Fruit fly (Drosophila melanogaster) whole organism, embryonic: ENCODE results near the gene Prx2.

Experiments
- Adf1 ChIP-seq: fragments of 200-800 bp; sonication (Bioruptor generic); IDR thresholded peaks from 2 replicates; pipeline ENCODE4 v1.3.6; 2022; ENCODE audit warnings: missing biosample characterization, missing genetic modification characterization
- Aef1 ChIP-seq: fragments of 200-800 bp; sonication (Bioruptor generic); IDR thresholded peaks from 3 replicates; pipeline ENCODE4 v1.3.6; 2022; ENCODE audit warnings: missing biosample characterization, missing genetic modification characterization
- Atf-2 ChIP-seq: fragments of 200-800 bp; sonication (Bioruptor generic); optimal IDR thresholded peaks from 2 replicates; lab custom pipeline; 2016; ENCODE audit warnings: missing biosample characterization, missing genetic modification characterization
- Blimp-1 ChIP-seq: fragments of 200-800 bp; sonication (Bioruptor generic); optimal IDR thresholded peaks from 3 replicates; lab custom pipeline; 2018; ENCODE audit warnings: missing biosample characterization, missing genetic modification characterization, mild to moderate bottlenecking, moderate library complexity, missing genetic modification reagents
- CG10366 ChIP-seq: fragments of 200-800 bp; sonication (Bioruptor generic); IDR thresholded peaks from 2 replicates; pipeline ENCODE4 v1.3.6; 2022; ENCODE audit warnings: missing biosample characterization, missing genetic modification characterization
- CG10959 ChIP-seq: fragments of 200-800 bp; sonication (Bioruptor generic); IDR thresholded peaks from 2 replicates; pipeline ENCODE4 v1.3.6; 2022; ENCODE audit warnings: missing biosample characterization, missing genetic modification characterization
- CG15696 ChIP-seq: fragments of 200-800 bp; sonication (Bioruptor generic); optimal IDR thresholded peaks from 2 replicates; lab custom pipeline; 2019; ENCODE audit warnings: missing biosample characterization, mild to moderate bottlenecking, missing genetic modification characterization, moderate library complexity
- CG2199 ChIP-seq: fragments of 200-800 bp; sonication (Bioruptor generic); IDR thresholded peaks from 3 replicates; pipeline ENCODE4 v1.3.6; 2022; ENCODE audit warnings: missing biosample characterization, missing genetic modification characterization
- CG2889 ChIP-seq: fragments of 200-800 bp; sonication (Bioruptor generic); IDR thresholded peaks from 3 replicates; pipeline ENCODE4 v1.3.6; 2022; ENCODE audit warnings: missing biosample characterization, missing genetic modification characterization
- CG30431 ChIP-seq: fragments of 200-800 bp; sonication (Bioruptor generic); optimal IDR thresholded peaks from 2 replicates; lab custom pipeline; 2017; ENCODE audit warnings: missing biosample characterization, missing genetic modification characterization
- CG31365 ChIP-seq: fragments of 200-800 bp; sonication (Bioruptor generic); optimal IDR thresholded peaks from 2 replicates; lab custom pipeline; 2018; ENCODE audit warnings: missing biosample characterization, mild to moderate bottlenecking, missing genetic modification characterization
- CG31441 ChIP-seq: fragments of 200-800 bp; sonication (Bioruptor generic); IDR thresholded peaks from 2 replicates; pipeline ENCODE4 v1.3.6; 2022; ENCODE audit warnings: missing biosample characterization, missing genetic modification characterization
- CG3407 ChIP-seq: fragments of 200-800 bp; sonication (Bioruptor generic); optimal IDR thresholded peaks from 2 replicates; lab custom pipeline; 2018; ENCODE audit warnings: missing biosample characterization, mild to moderate bottlenecking, missing genetic modification characterization
- CG4282 ChIP-seq: fragments of 200-800 bp; sonication (Bioruptor generic); optimal IDR thresholded peaks from 2 replicates; lab custom pipeline; 2016; ENCODE audit warnings: missing biosample characterization, missing genetic modification characterization
- CG6272 ChIP-seq: fragments of 200-800 bp; sonication (Bioruptor generic); IDR thresholded peaks from 2 replicates; pipeline ENCODE4 v1.3.6; 2022; ENCODE audit warnings: missing biosample characterization, missing genetic modification characterization
- CG9932 ChIP-seq: fragments of 200-800 bp; sonication (Bioruptor generic); IDR thresholded peaks from 2 replicates; pipeline ENCODE4 v1.3.6; 2022; ENCODE audit warnings: missing biosample characterization, missing genetic modification characterization
- Camta ChIP-seq: fragments of 200-800 bp; sonication (Bioruptor generic); optimal IDR thresholded peaks from 2 replicates; lab custom pipeline; 2016; ENCODE audit warnings: missing biosample characterization, missing genetic modification characterization
- CoRest ChIP-seq: fragments of 200-800 bp; sonication (Bioruptor generic); optimal IDR thresholded peaks from 3 replicates; lab custom pipeline; 2018; ENCODE audit warnings: missing biosample characterization, mild to moderate bottlenecking, missing genetic modification characterization, moderate library complexity
- Dek ChIP-seq: fragments of 200-800 bp; sonication (Bioruptor generic); optimal IDR thresholded peaks from 3 replicates; lab custom pipeline; 2019; ENCODE audit warnings: missing biosample characterization, mild to moderate bottlenecking, missing genetic modification characterization, moderate library complexity
- Drgx ChIP-seq: fragments of 200-800 bp; sonication (Bioruptor generic); IDR thresholded peaks from 2 replicates; pipeline ENCODE4 v1.3.6; 2022; ENCODE audit warnings: missing biosample characterization, missing genetic modification characterization
- Fer2 ChIP-seq: fragments of 200-800 bp; sonication (Bioruptor generic); optimal IDR thresholded peaks from 2 replicates; lab custom pipeline; 2018; ENCODE audit warnings: missing biosample characterization, mild to moderate bottlenecking, missing genetic modification characterization, moderate library complexity
- H2.0 ChIP-seq: fragments of 200-800 bp; sonication (Bioruptor generic); IDR thresholded peaks from 2 replicates; pipeline ENCODE4 v1.3.6; 2022; ENCODE audit warnings: missing biosample characterization, missing genetic modification characterization
- Neu2 ChIP-seq: fragments of 200-800 bp; sonication (Bioruptor generic); optimal IDR thresholded peaks from 3 replicates; lab custom pipeline; 2016; ENCODE audit warnings: missing biosample characterization, missing genetic modification characterization, borderline replicate concordance
- Nf-YB ChIP-seq: fragments of 200-800 bp; sonication (Bioruptor generic); optimal IDR thresholded peaks from 3 replicates; lab custom pipeline; 2019; ENCODE audit warnings: missing biosample characterization, mild to moderate bottlenecking, missing genetic modification characterization, moderate library complexity
- Rx ChIP-seq: fragments of 200-800 bp; sonication (Bioruptor generic); IDR thresholded peaks from 2 replicates; pipeline ENCODE4 v1.3.6; 2022; ENCODE audit warnings: missing biosample characterization, missing genetic modification characterization
- Side ChIP-seq: fragments of 200-800 bp; sonication (Bioruptor generic); optimal IDR thresholded peaks from 2 replicates; lab custom pipeline; 2016; ENCODE audit warnings: missing biosample characterization, missing genetic modification characterization
- btn ChIP-seq: fragments of 200-800 bp; sonication (Bioruptor generic); optimal IDR thresholded peaks from 2 replicates; lab custom pipeline; 2016; ENCODE audit warnings: missing biosample characterization, missing genetic modification characterization
- chinmo ChIP-seq: fragments of 200-800 bp; sonication (Bioruptor generic); IDR thresholded peaks from 4 replicates; pipeline ENCODE4 v1.3.6; 2022; ENCODE audit warnings: missing biosample characterization, missing genetic modification characterization; ENCODE audit not compliant: partially characterized antibody
- crol ChIP-seq: fragments of 200-800 bp; sonication (Bioruptor generic); IDR thresholded peaks from 2 replicates; pipeline ENCODE4 v1.3.6; 2022; ENCODE audit warnings: missing biosample characterization, missing genetic modification characterization
- exex ChIP-seq: fragments of 200-800 bp; sonication (Bioruptor generic); optimal IDR thresholded peaks from 4 replicates; lab custom pipeline; 2018; ENCODE audit warnings: missing biosample characterization, mild to moderate bottlenecking, missing genetic modification characterization, moderate library complexity
- gem ChIP-seq: fragments of 200-800 bp; sonication (Bioruptor generic); optimal IDR thresholded peaks from 2 replicates; lab custom pipeline; 2019; ENCODE audit warnings: missing biosample characterization, mild to moderate bottlenecking, missing genetic modification characterization, moderate library complexity
- grau ChIP-seq: fragments of 200-800 bp; optimal IDR thresholded peaks from 3 replicates; lab custom pipeline; 2019; ENCODE audit warnings: missing biosample characterization, mild to moderate bottlenecking, missing genetic modification characterization, moderate library complexity
- gsb ChIP-seq: fragments of 200-800 bp; sonication (Bioruptor generic); IDR thresholded peaks from 2 replicates; pipeline ENCODE4 v1.3.6; 2022; ENCODE audit warnings: missing biosample characterization, missing genetic modification characterization
- inv ChIP-seq: fragments of 200-800 bp; sonication (Bioruptor generic); IDR thresholded peaks from 2 replicates; pipeline ENCODE4 v1.3.6; 2022; ENCODE audit warnings: missing biosample characterization, missing genetic modification characterization; ENCODE audit not compliant: partially characterized antibody
- prd ChIP-seq, 3 experiments: fragments of >200 bp in 2 of 3; fragments of 200-800 bp in 1 of 3; sonication (Bioruptor generic) in 1 of 3; optimal IDR thresholded peaks in 2 of 3; IDR thresholded peaks in 1 of 3; 2 replicates in 2 of 3; 3 replicates in 1 of 3; pipeline versions ENCODE4 v1.3.6 to Lab custom; 2017 to 2022; ENCODE audit warnings: missing biosample characterization in 1 of 3, missing genetic modification characterization in 1 of 3
- sens ChIP-seq: fragments of 200-800 bp; sonication (Bioruptor generic); peaks from one replicate; lab custom pipeline; 2016; ENCODE audit warnings: missing biosample characterization, missing genetic modification characterization
- slbo ChIP-seq: fragments of 200-800 bp; sonication (Bioruptor generic); IDR thresholded peaks from 2 replicates; pipeline ENCODE4 v1.3.6; 2022; ENCODE audit warnings: missing biosample characterization, missing genetic modification characterization
- stc ChIP-seq: fragments of 200-800 bp; sonication (Bioruptor generic); IDR thresholded peaks from 2 replicates; pipeline ENCODE4 v1.3.6; 2022; ENCODE audit warnings: missing biosample characterization, missing genetic modification characterization
- sug ChIP-seq: fragments of 200-800 bp; optimal IDR thresholded peaks from 2 replicates; lab custom pipeline; 2019; ENCODE audit warnings: missing biosample characterization, mild to moderate bottlenecking, missing genetic modification characterization, moderate library complexity
- tup ChIP-seq: fragments of 200-800 bp; sonication (Bioruptor generic); optimal IDR thresholded peaks from 2 replicates; lab custom pipeline; 2016; ENCODE audit warnings: missing biosample characterization, mild to moderate bottlenecking, missing genetic modification characterization, moderate library complexity
- wor ChIP-seq: fragments of 200-800 bp; sonication (Bioruptor generic); IDR thresholded peaks from 2 replicates; pipeline ENCODE4 v1.3.6; 2022; ENCODE audit warnings: missing biosample characterization, missing genetic modification characterization
- zen2 ChIP-seq: fragments of 200-800 bp; sonication (Bioruptor generic); IDR thresholded peaks from 3 replicates; pipeline ENCODE4 v1.3.6; 2022; ENCODE audit warnings: missing biosample characterization, missing genetic modification characterization; ENCODE audit not compliant: partially characterized antibody

The Prx2 gene

DNA sequence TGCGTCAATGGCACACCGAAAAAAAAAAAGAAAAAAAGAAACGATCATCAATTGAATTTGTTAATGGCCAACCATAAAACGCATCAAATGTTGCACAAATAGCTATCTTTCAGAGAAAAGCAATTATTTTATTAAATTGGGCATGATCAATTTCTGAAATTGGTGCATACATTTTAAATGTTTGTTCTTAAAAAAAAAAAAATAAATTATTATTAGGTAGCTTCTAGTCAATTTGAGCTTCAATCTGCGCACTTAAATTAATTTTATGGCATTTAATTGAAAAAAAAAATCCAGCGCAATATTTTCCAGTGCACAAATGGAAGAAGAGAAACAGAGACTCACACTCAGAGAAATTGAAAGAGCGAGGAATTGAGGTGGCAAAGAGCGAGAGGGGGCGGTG is 6.5 kb upstream of the Prx2 start (continued):
- no peak for TF ChIP-seq crol (GFP tag; lab: Robert Waterston, UW)
- TF ChIP-seq CG15696 (tag; lab: Kevin White, UChicago): no peak
- TF ChIP-seq inv (GFP tag; lab: Robert Waterston, UW): no peak
- TF ChIP-seq Drgx (GFP tag; lab: Robert Waterston, UW): peak; percentile 63
- TF ChIP-seq tup: peak; percentile 27
- peak; percentile 5; the same call in 1 of the 2 replicates for TF ChIP-seq H2.0 (GFP tag; lab: Robert Waterston, UW)
- peak; percentile 72 for TF ChIP-seq CG31441
- no peak for TF ChIP-seq zen2 (GFP tag; lab: Robert Waterston, UW)
- TF ChIP-seq CoRest (tag; lab: Kevin White, UChicago): peak; percentile 69
- no peak for TF ChIP-seq CG10959 (GFP tag; lab: Robert Waterston, UW)
- no peak for TF ChIP-seq CG2889 (GFP tag; lab: Robert Waterston, UW)
- peak; percentile 55 for TF ChIP-seq stc (GFP tag; lab: Robert Waterston, UW)
- TF ChIP-seq CG31365 (tag; lab: Kevin White, UChicago): no peak
- no peak for TF ChIP-seq Adf1
- no peak for TF ChIP-seq Rx (GFP tag; lab: Robert Waterston, UW)
- TF ChIP-seq gem (tag; lab: Kevin White, UChicago): peak; percentile 85
- TF ChIP-seq Neu2: no peak
- peak; percentile 72 for TF ChIP-seq Camta (GFP tag; lab: Kevin White, UChicago)
- no peak for TF ChIP-seq gsb (GFP tag; lab: Robert Waterston, UW)
- TF ChIP-seq CG4282 (GFP tag; lab: Kevin White, UChicago): no peak
- TF ChIP-seq CG30431: peak; percentile 19
- TF ChIP-seq Nf-YB: peak; percentile 30
- TF ChIP-seq Fer2 (tag; lab: Kevin White, UChicago): no peak
- peak; percentile 59 for TF ChIP-seq Atf-2 (GFP tag; lab: Kevin White, UChicago)
- TF ChIP-seq Side: no peak
- peak; percentile 60 for TF ChIP-seq Blimp-1
- peak; percentile 24 for TF ChIP-seq btn (GFP tag; lab: Kevin White, UChicago)
- TF ChIP-seq sens (GFP tag; lab: Kevin White, UChicago): peak; percentile 94
- TF ChIP-seq slbo (GFP tag; lab: Robert Waterston, UW): peak; percentile 70
- TF ChIP-seq grau (tag; lab: Kevin White, UChicago): peak; percentile 74
- TF ChIP-seq Dek: peak; percentile 15
- TF ChIP-seq sug (tag; lab: Kevin White, UChicago): no peak

DNA sequence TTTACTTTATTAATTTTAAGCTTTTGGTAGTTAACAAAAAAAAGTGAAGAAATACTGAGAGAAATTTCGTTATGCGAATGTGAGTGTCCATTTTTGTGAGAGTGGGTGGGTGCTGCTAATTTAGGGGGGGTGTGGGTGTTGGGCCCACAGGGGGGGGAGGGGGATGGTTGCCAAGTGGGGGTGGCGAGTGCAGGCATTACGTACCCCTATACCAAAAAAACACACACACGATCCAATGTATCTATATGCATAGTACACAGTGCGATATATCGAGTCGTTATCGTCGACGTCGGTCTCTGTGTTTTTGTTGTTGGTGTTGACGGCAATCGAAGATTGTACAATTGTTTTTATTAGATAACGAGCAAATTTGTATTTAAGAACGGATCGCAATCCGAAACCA is 6.1 kb upstream of the Prx2 start:
- TF ChIP-seq CG2199 (GFP tag; lab: Robert Waterston, UW) (0 out of 3 replicates have a peak, but pooled peaks have one; percentile 12), prd (optimal IDR thresholded peaks at IDR 0.05; lab: Kevin White, UChicago) (no peak), prd (GFP tag; IDR thresholded peaks at IDR 0.05; lab: Robert Waterston, UW) (no peak), CG10366 (GFP tag; lab: Robert Waterston, UW) (peak; percentile 4; the same call in 1 of the 2 replicates), CG9932 (GFP tag; lab: Robert Waterston, UW) (0 out of 2 replicates have a peak, but pooled peaks have one; percentile 2), wor (GFP tag; lab: Robert Waterston, UW) (0 out of 2 replicates have a peak, but pooled peaks have one; percentile 1), chinmo (0 out of 4 replicates have a peak, but pooled peaks have one; percentile 55), CG3407 (GFP tag; lab: Kevin White, UChicago) (no peak), crol (GFP tag; lab: Robert Waterston, UW) (peak; percentile 83), Aef1 (0 out of 3 replicates have a peak, but pooled peaks have one; percentile 3), CG6272 (GFP tag; lab: Robert Waterston, UW) (no peak), exex (peak; percentile 29)
